Worm (Caenorhabditis elegans) whole organism, L3 larva: ENCODE results near the gene nhr-175.

ENCODE experiments used
- R02D3.7 ChIP-seq: fragments of 150-350 bp; optimal IDR thresholded peaks from 2 replicates; lab custom pipeline; 2014; ENCODE audit warnings: missing biosample characterization, missing genetic modification characterization
- ZK546.5 ChIP-seq: sonication (generic microtip); optimal IDR thresholded peaks from 2 replicates; lab custom pipeline; 2017; ENCODE audit warnings: missing biosample characterization, missing genetic modification characterization
- aly-2 ChIP-seq: fragments of 150-350 bp; optimal IDR thresholded peaks from 2 replicates; lab custom pipeline; 2014; ENCODE audit warnings: missing biosample characterization, missing genetic modification characterization
- ama-1 ChIP-seq: fragments of 150-350 bp; optimal IDR thresholded peaks from 2 replicates; lab custom pipeline; 2018
- ceh-16 ChIP-seq: sonication (generic microtip); optimal IDR thresholded peaks from 2 replicates; lab custom pipeline; 2017; ENCODE audit warnings: missing biosample characterization, missing genetic modification characterization
- ceh-28 ChIP-seq: fragments of 150-350 bp; optimal IDR thresholded peaks from 2 replicates; lab custom pipeline; 2014; ENCODE audit warnings: missing biosample characterization, missing genetic modification reagents, missing genetic modification characterization
- ceh-82 ChIP-seq: fragments of 150-350 bp; optimal IDR thresholded peaks from 2 replicates; lab custom pipeline; 2014; ENCODE audit warnings: missing biosample characterization, missing genetic modification characterization
- ceh-9 ChIP-seq: sonication (generic microtip); optimal IDR thresholded peaks from 2 replicates; lab custom pipeline; 2018; ENCODE audit warnings: missing biosample characterization, missing genetic modification characterization
- daf-12 ChIP-seq: fragments of 150-350 bp; optimal IDR thresholded peaks from 2 replicates; lab custom pipeline; 2014; ENCODE audit warnings: missing biosample characterization, missing genetic modification reagents, missing genetic modification characterization
- elt-1 ChIP-seq: fragments of 150-350 bp; optimal IDR thresholded peaks from 2 replicates; lab custom pipeline; 2014; ENCODE audit warnings: missing biosample characterization, missing genetic modification characterization
- elt-2 ChIP-seq: sonication (generic microtip); optimal IDR thresholded peaks from 2 replicates; lab custom pipeline; 2016; ENCODE audit warnings: missing genetic modification reagents, mild to moderate bottlenecking, missing genetic modification characterization, missing compliant biosample characterization
- elt-3 ChIP-seq, 3 experiments: fragments of 150-350 bp in 1 of 3; sonication (generic microtip) in 2 of 3; optimal IDR thresholded peaks; 2 replicates in 2 of 3; 4 replicates in 1 of 3; lab custom pipeline; 2014 to 2017; ENCODE audit warnings: missing biosample characterization in 3 of 3, missing genetic modification characterization in 3 of 3
- eor-1 ChIP-seq, 2 experiments: fragments of 150-350 bp; optimal IDR thresholded peaks; 2 replicates each; lab custom pipeline; 2014 to 2018; ENCODE audit warnings: missing biosample characterization in 2 of 2, missing genetic modification characterization in 2 of 2
- fkh-10 ChIP-seq: sonication (generic microtip); optimal IDR thresholded peaks from 2 replicates; lab custom pipeline; 2017; ENCODE audit warnings: missing biosample characterization, missing genetic modification reagents, missing genetic modification characterization
- jun-1 ChIP-seq: fragments of 150-350 bp; optimal IDR thresholded peaks from 2 replicates; lab custom pipeline; 2014; ENCODE audit warnings: missing biosample characterization, missing genetic modification reagents, missing genetic modification characterization
- lin-15B ChIP-seq: fragments of 150-350 bp; optimal IDR thresholded peaks from 2 replicates; lab custom pipeline; 2014; ENCODE audit warnings: missing biosample characterization, missing genetic modification characterization
- lsy-12 ChIP-seq: sonication (generic microtip); optimal IDR thresholded peaks from 2 replicates; lab custom pipeline; 2016; ENCODE audit warnings: mild to moderate bottlenecking, missing genetic modification characterization, missing compliant biosample characterization
- mdl-1 ChIP-seq: fragments of 150-350 bp; optimal IDR thresholded peaks from 2 replicates; lab custom pipeline; 2014; ENCODE audit warnings: missing biosample characterization, missing genetic modification characterization
- mml-1 ChIP-seq: fragments of 150-350 bp; sonication (generic microtip); optimal IDR thresholded peaks from 3 replicates; lab custom pipeline; 2014; ENCODE audit warnings: missing biosample characterization, missing genetic modification characterization
- nfya-1 ChIP-seq: sonication (generic microtip); optimal IDR thresholded peaks from 2 replicates; lab custom pipeline; 2017; ENCODE audit warnings: missing genetic modification characterization, mild to moderate bottlenecking, missing compliant biosample characterization, antibody characterized with exemption, moderate library complexity; ENCODE audit not compliant: insufficient read depth
- nhr-11 ChIP-seq: fragments of 150-350 bp; optimal IDR thresholded peaks from 2 replicates; lab custom pipeline; 2014; ENCODE audit warnings: missing biosample characterization, missing genetic modification characterization
- nhr-12 ChIP-seq: fragments of 150-350 bp; optimal IDR thresholded peaks from 2 replicates; lab custom pipeline; 2014; ENCODE audit warnings: missing biosample characterization, missing genetic modification characterization
- nhr-23 ChIP-seq: fragments of 150-350 bp; optimal IDR thresholded peaks from 2 replicates; lab custom pipeline; 2014; ENCODE audit warnings: missing biosample characterization, missing genetic modification reagents, missing genetic modification characterization
- nhr-237 ChIP-seq: fragments of 150-350 bp; optimal IDR thresholded peaks from 2 replicates; lab custom pipeline; 2014; ENCODE audit warnings: missing biosample characterization, missing genetic modification characterization
- nhr-25 ChIP-seq: sonication (generic microtip); optimal IDR thresholded peaks from 2 replicates; lab custom pipeline; 2017; ENCODE audit warnings: missing biosample characterization, missing genetic modification characterization
- nhr-43 ChIP-seq: sonication (generic microtip); optimal IDR thresholded peaks from 2 replicates; lab custom pipeline; 2016; ENCODE audit warnings: mild to moderate bottlenecking, missing genetic modification characterization, missing compliant biosample characterization; ENCODE audit not compliant: poor library complexity, severe bottlenecking
- nhr-76 ChIP-seq: fragments of 150-350 bp; sonication (generic microtip); optimal IDR thresholded peaks from 5 replicates; lab custom pipeline; 2014; ENCODE audit warnings: missing biosample characterization, missing genetic modification characterization
- nhr-77 ChIP-seq: fragments of 150-350 bp; optimal IDR thresholded peaks from 2 replicates; lab custom pipeline; 2014; ENCODE audit warnings: missing biosample characterization, missing genetic modification characterization
- pha-4 ChIP-seq: fragments of 150-350 bp; optimal IDR thresholded peaks from 2 replicates; lab custom pipeline; 2014; ENCODE audit warnings: missing biosample characterization, missing genetic modification reagents, missing genetic modification characterization
- pqm-1 ChIP-seq: fragments of 150-350 bp; optimal IDR thresholded peaks from 2 replicates; lab custom pipeline; 2017; ENCODE audit warnings: missing biosample characterization, missing genetic modification characterization, inconsistent platforms
- sea-2 ChIP-seq: fragments of 150-350 bp; sonication (generic microtip); optimal IDR thresholded peaks from 4 replicates; lab custom pipeline; 2014; ENCODE audit warnings: missing biosample characterization, missing genetic modification reagents, missing genetic modification characterization
- skn-1 ChIP-seq: fragments of 150-350 bp; optimal IDR thresholded peaks from 2 replicates; lab custom pipeline; 2014; ENCODE audit warnings: missing biosample characterization, missing genetic modification characterization
- snpc-4 ChIP-seq: fragments of 150-350 bp; optimal IDR thresholded peaks from 2 replicates; lab custom pipeline; 2014; ENCODE audit warnings: missing biosample characterization, missing genetic modification characterization
- tbx-2 ChIP-seq: sonication (generic microtip); optimal IDR thresholded peaks from 2 replicates; lab custom pipeline; 2016; ENCODE audit warnings: mild to moderate bottlenecking, missing genetic modification characterization, missing compliant biosample characterization
- unc-39 ChIP-seq: sonication (generic microtip); optimal IDR thresholded peaks from 4 replicates; lab custom pipeline; 2017; ENCODE audit warnings: missing biosample characterization, missing genetic modification characterization
- unc-62 ChIP-seq: fragments of 150-350 bp; sonication (generic microtip); optimal IDR thresholded peaks from 4 replicates; lab custom pipeline; 2014; ENCODE audit warnings: missing biosample characterization, missing genetic modification reagents, missing genetic modification characterization
- zag-1 ChIP-seq: fragments of 150-350 bp; optimal IDR thresholded peaks from 2 replicates; lab custom pipeline; 2014; ENCODE audit warnings: missing biosample characterization, missing genetic modification characterization
- ztf-11 ChIP-seq: fragments of 150-350 bp; optimal IDR thresholded peaks from 2 replicates; lab custom pipeline; 2014; ENCODE audit warnings: missing biosample characterization, missing genetic modification characterization
- ztf-4 ChIP-seq: fragments of 150-350 bp; optimal IDR thresholded peaks from 2 replicates; lab custom pipeline; 2014; ENCODE audit warnings: missing biosample characterization, missing genetic modification characterization

Gene nhr-175

DNA sequence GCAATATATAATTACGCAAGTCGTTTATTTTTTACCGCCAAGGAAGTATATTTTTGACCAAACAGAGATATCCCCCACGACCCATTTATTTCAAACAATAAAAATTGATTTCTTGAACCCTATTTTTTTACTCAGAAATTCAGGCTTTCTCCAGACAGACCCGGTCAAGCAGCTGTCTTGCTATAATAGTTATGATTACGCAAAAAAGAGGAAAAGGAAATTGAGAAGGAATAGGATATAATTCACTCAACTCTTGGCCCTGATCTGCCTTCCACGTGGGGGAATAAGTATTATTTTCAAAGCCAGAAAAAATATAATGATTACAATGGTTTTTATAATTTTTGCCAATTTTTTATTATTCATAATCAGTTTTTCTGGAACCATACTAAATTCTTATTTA is 9.4 kb upstream of the nhr-175 start, which contains the start of gene srx-136:
TSS of gene srx-136 (plus strand) at position 301 of the 400 bp plus-strand sequence.
- TF ChIP-seq skn-1 (no peak), zag-1 (tag; lab: Kevin White, UChicago) (no peak), lin-15B (tag; lab: Kevin White, UChicago) (no peak), daf-12 (no peak), R02D3.7 (no peak), aly-2 (tag; lab: Kevin White, UChicago) (no peak), pha-4 (no peak), ztf-11 (tag; lab: Kevin White, UChicago) (no peak), snpc-4 (tag; lab: Kevin White, UChicago) (no peak), unc-62 (GFP tag; lab: Kevin White, UChicago) (no peak), mdl-1 (tag; lab: Kevin White, UChicago) (no peak), nhr-237 (no peak), sea-2 (no peak), mml-1 (tag; lab: Kevin White, UChicago) (no peak), ceh-82 (tag; lab: Kevin White, UChicago) (no peak), eor-1 (tag; optimal IDR thresholded peaks at IDR 0.05; lab: Kevin White, UChicago) (no peak), nhr-43 (no peak), ceh-28 (no peak)

- TF ChIP-seq nhr-76 (tag; lab: Kevin White, UChicago) = no peak
- TF ChIP-seq R02D3.7 = no peak
- TF ChIP-seq nfya-1 = no peak
- no peak for TF ChIP-seq ceh-28
- TF ChIP-seq sea-2 = no peak
- no peak for TF ChIP-seq daf-12
- TF ChIP-seq nhr-23 (tag; lab: Kevin White, UChicago) = no peak
- TF ChIP-seq nhr-12 (tag; lab: Kevin White, UChicago) = no peak
- TF ChIP-seq zag-1 (tag; lab: Kevin White, UChicago) = no peak
- no peak for TF ChIP-seq aly-2 (tag; lab: Kevin White, UChicago)
- TF ChIP-seq elt-3 (tag; optimal IDR thresholded peaks at IDR 0.05; lab: Kevin White, UChicago) = no peak
- no peak for TF ChIP-seq elt-2 (tag; lab: Kevin White, UChicago)
- no peak for TF ChIP-seq tbx-2 (tag; lab: Kevin White, UChicago)
- TF ChIP-seq ztf-4 = no peak
- TF ChIP-seq elt-1 (tag; lab: Kevin White, UChicago) = no peak
- no peak for TF ChIP-seq nhr-237
- TF ChIP-seq nhr-43 = no peak
- TF ChIP-seq ceh-9 (tag; lab: Kevin White, UChicago) = no peak
Observed at ce11 chrV:13858906-13859305, 7.6 kb upstream of the nhr-175 start, which contains the start of gene srx-135. srx-135 (plus strand) TSS chrV:13859206.

ce11 chrV:13862505-13862904 is 4.0 kb upstream of the nhr-175 start, which contains the start of gene srx-137:
srx-137 (plus strand) TSS chrV:13862805.
- TF ChIP-seq nhr-77 (no peak), pqm-1 (tag; lab: Kevin White, UChicago) (no peak), ceh-82 (tag; lab: Kevin White, UChicago) (no peak), unc-39 (no peak), snpc-4 (tag; lab: Kevin White, UChicago) (no peak)

ce11 chrV:13863700-13864099 is 2.8 kb upstream of the nhr-175 start:
- TF ChIP-seq pha-4 (no peak), mdl-1 (tag; lab: Kevin White, UChicago) (no peak), ztf-11 (tag; lab: Kevin White, UChicago) (no peak)

ce11 chrV:13869551-13869950 is 3.1 kb downstream of the nhr-175 start:
- TF ChIP-seq unc-62 (GFP tag; lab: Kevin White, UChicago) (no peak), lin-15B (tag; lab: Kevin White, UChicago) (no peak), nfya-1 (no peak), nhr-11 (tag; lab: Kevin White, UChicago) (peak; percentile 98), pqm-1 (tag; lab: Kevin White, UChicago) (peak; percentile 2), ceh-28 (no peak), ama-1 (no peak), zag-1 (tag; lab: Kevin White, UChicago) (no peak)
- TF ChIP-seq, all 47 proteins: peak for 2

- TF ChIP-seq nhr-11 (tag; lab: Kevin White, UChicago) = no peak
- no peak for TF ChIP-seq lin-15B (tag; lab: Kevin White, UChicago)
- TF ChIP-seq ztf-4 = no peak
- no peak for TF ChIP-seq ceh-82 (tag; lab: Kevin White, UChicago)
- TF ChIP-seq ceh-9 (tag; lab: Kevin White, UChicago) = no peak
- TF ChIP-seq mdl-1 (tag; lab: Kevin White, UChicago) = no peak
- no peak for TF ChIP-seq pqm-1 (tag; lab: Kevin White, UChicago)
- TF ChIP-seq lsy-12 = no peak
- no peak for TF ChIP-seq skn-1
- no peak for TF ChIP-seq tbx-2 (tag; lab: Kevin White, UChicago)
- no peak for TF ChIP-seq ZK546.5
- TF ChIP-seq ceh-16 (tag; lab: Kevin White, UChicago) = no peak
- TF ChIP-seq ceh-28 = no peak
- no peak for TF ChIP-seq jun-1 (tag; lab: Kevin White, UChicago)
- no peak for TF ChIP-seq snpc-4 (tag; lab: Kevin White, UChicago)
- no peak for TF ChIP-seq nhr-25 (tag; lab: Kevin White, UChicago)
- TF ChIP-seq elt-1 (tag; lab: Kevin White, UChicago) = no peak
- no peak for TF ChIP-seq fkh-10 (GFP tag; lab: Kevin White, UChicago)
- no peak for TF ChIP-seq unc-62 (GFP tag; lab: Kevin White, UChicago)
- TF ChIP-seq nfya-1 = no peak
Observed at ce11 chrV:13872895-13873294, 6.4 kb downstream of the nhr-175 start, which contains the start of gene cpt-5. cpt-5 (plus strand) TSS chrV:13873195.
